Worm (Caenorhabditis elegans): ENCODE results near the gene srj-44.

Gene srj-44

ce11 chrV:2826815-2827214 lies 18.9 kb downstream of the srj-44 start, which contains the start of gene T03D3.5:
T03D3.5 (minus strand) TSS chrV:2826835.
- TF ChIP-seq tab-1 (GFP tag; IDR thresholded peaks at IDR 0.05): no peak
- no peak for TF ChIP-seq ztf-29 (GFP tag; IDR thresholded peaks at IDR 0.05)
- TF ChIP-seq T22C8.4 (GFP tag; IDR thresholded peaks at IDR 0.05): no peak
- no peak for TF ChIP-seq ztf-23 (GFP tag; IDR thresholded peaks at IDR 0.05)
- no peak for TF ChIP-seq flt-1 (GFP tag; IDR thresholded peaks at IDR 0.05)
- TF ChIP-seq klf-2 (GFP tag; conservative IDR thresholded peaks at IDR 0.05): no peak

ce11 chrV:2825978-2826377 lies 19.7 kb downstream of the srj-44 start:
- TF ChIP-seq ztf-29 (GFP tag; IDR thresholded peaks at IDR 0.05) (0 out of 2 replicates have a peak, but pooled peaks have one; percentile 16), med-1 (GFP tag; optimal IDR thresholded peaks at IDR 0.05; ENCODE audit: insufficient read depth) (no peak)

- TF ChIP-seq ztf-29 (GFP tag; IDR thresholded peaks at IDR 0.05): no peak
- no peak for TF ChIP-seq med-1 (GFP tag; optimal IDR thresholded peaks at IDR 0.05; ENCODE audit: insufficient read depth)
- TF ChIP-seq T22C8.4 (GFP tag; IDR thresholded peaks at IDR 0.05): no peak
- TF ChIP-seq flt-1 (GFP tag; IDR thresholded peaks at IDR 0.05): no peak
- no peak for TF ChIP-seq ztf-23 (GFP tag; IDR thresholded peaks at IDR 0.05)
- no peak for TF ChIP-seq cog-1 (tag; optimal IDR thresholded peaks at IDR 0.05)
- TF ChIP-seq ref-1 (GFP tag; conservative IDR thresholded peaks at IDR 0.05): no peak
- no peak for TF ChIP-seq klf-2 (GFP tag; conservative IDR thresholded peaks at IDR 0.05)
- no peak for TF ChIP-seq tab-1 (GFP tag; IDR thresholded peaks at IDR 0.05)
Measured at ce11 chrV:2821618-2822272, 23.9 kb downstream of the srj-44 start, which contains the start of gene srh-36. srh-36 (minus strand) TSS chrV:2821668.

- TF ChIP-seq flt-1 (GFP tag; IDR thresholded peaks at IDR 0.05) (no peak), ztf-29 (GFP tag; IDR thresholded peaks at IDR 0.05) (no peak), T22C8.4 (GFP tag; IDR thresholded peaks at IDR 0.05) (no peak), ztf-23 (GFP tag; IDR thresholded peaks at IDR 0.05) (no peak), klf-2 (GFP tag; conservative IDR thresholded peaks at IDR 0.05) (no peak), tab-1 (GFP tag; IDR thresholded peaks at IDR 0.05) (no peak), cog-1 (tag; optimal IDR thresholded peaks at IDR 0.05) (no peak), med-1 (GFP tag; optimal IDR thresholded peaks at IDR 0.05; ENCODE audit: insufficient read depth) (no peak), ref-1 (GFP tag; conservative IDR thresholded peaks at IDR 0.05) (no peak)
Measured at ce11 chrV:2818117-2818516, 27.6 kb downstream of the srj-44 start, which contains the start of gene srt-34. srt-34 (minus strand) TSS chrV:2818217.

DNA sequence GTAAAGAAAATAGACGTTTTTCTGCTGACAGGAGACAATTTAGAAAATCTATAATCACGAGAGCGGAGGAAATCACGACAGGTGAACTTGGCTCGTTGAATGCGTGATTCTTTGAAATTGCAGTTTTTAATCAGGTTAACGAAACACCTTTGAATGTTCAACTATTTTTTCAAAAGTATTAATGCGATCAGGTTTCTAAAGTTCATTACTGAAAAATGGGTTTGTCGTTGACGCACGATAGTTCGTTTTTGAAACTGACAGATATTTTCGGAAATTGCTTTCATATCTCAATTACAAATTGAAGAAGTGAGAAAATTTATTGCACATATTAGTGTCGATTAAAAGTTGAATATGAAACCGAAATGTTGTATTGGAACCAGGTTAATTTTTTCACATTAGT lies 29.7 kb downstream of the srj-44 start, which contains the start of gene F54E2.5:
Gene F54E2.5 (minus strand): TSS at position 101 of the 400 bp plus-strand sequence.
- no peak for TF ChIP-seq flt-1 (GFP tag; IDR thresholded peaks at IDR 0.05)

DNA sequence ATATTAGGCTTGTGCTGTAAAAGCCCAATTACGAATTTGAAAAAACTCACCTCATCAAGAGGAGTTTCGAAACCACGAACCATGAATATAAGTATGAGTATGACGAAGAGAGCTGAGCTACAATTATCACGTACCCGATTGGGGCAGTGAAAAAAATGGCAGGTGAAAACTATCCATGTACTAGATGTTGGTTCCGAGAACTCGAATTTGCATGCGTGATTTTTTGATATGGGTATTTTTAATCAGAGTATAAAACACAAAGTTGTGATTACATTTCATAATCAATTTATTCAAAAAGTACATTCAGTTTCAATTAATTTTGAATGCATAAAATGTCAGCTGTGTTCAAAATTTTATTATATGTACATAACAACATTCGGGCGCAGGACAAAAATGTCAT lies 31.8 kb downstream of the srj-44 start, which contains the start of gene F54E2.9:
Gene F54E2.9 (minus strand): TSS at position 132 of the 400 bp plus-strand sequence.
- no peak for TF ChIP-seq ztf-29 (GFP tag; IDR thresholded peaks at IDR 0.05)
- no peak for TF ChIP-seq tab-1 (GFP tag; IDR thresholded peaks at IDR 0.05)
- no peak for TF ChIP-seq klf-2 (GFP tag; conservative IDR thresholded peaks at IDR 0.05)
- no peak for TF ChIP-seq flt-1 (GFP tag; IDR thresholded peaks at IDR 0.05)
- no peak for TF ChIP-seq T22C8.4 (GFP tag; IDR thresholded peaks at IDR 0.05)
- TF ChIP-seq cog-1 (tag; optimal IDR thresholded peaks at IDR 0.05): no peak
- no peak for TF ChIP-seq ztf-23 (GFP tag; IDR thresholded peaks at IDR 0.05)

- TF ChIP-seq T22C8.4 (GFP tag; IDR thresholded peaks at IDR 0.05) (no peak), flt-1 (GFP tag; IDR thresholded peaks at IDR 0.05) (no peak), klf-2 (GFP tag; conservative IDR thresholded peaks at IDR 0.05) (no peak), tab-1 (GFP tag; IDR thresholded peaks at IDR 0.05) (no peak)
Measured at ce11 chrV:2810164-2810563, 35.5 kb downstream of the srj-44 start, which contains the start of gene F54E2.1. F54E2.1 (plus strand) TSS chrV:2810398.

ce11 chrV:2809443-2809842 lies 36.2 kb downstream of the srj-44 start:
- TF ChIP-seq T22C8.4 (GFP tag; IDR thresholded peaks at IDR 0.05) (no peak), flt-1 (GFP tag; IDR thresholded peaks at IDR 0.05) (no peak), ztf-29 (GFP tag; IDR thresholded peaks at IDR 0.05) (no peak), tab-1 (GFP tag; IDR thresholded peaks at IDR 0.05) (no peak), med-1 (GFP tag; optimal IDR thresholded peaks at IDR 0.05; ENCODE audit: insufficient read depth) (no peak), klf-2 (GFP tag; conservative IDR thresholded peaks at IDR 0.05) (no peak), ztf-23 (GFP tag; IDR thresholded peaks at IDR 0.05) (no peak), cog-1 (tag; optimal IDR thresholded peaks at IDR 0.05) (no peak), ref-1 (GFP tag; conservative IDR thresholded peaks at IDR 0.05) (no peak)

- no peak for TF ChIP-seq klf-2 (GFP tag; conservative IDR thresholded peaks at IDR 0.05)
- TF ChIP-seq med-1 (GFP tag; optimal IDR thresholded peaks at IDR 0.05; ENCODE audit: insufficient read depth): no peak
- no peak for TF ChIP-seq ztf-23 (GFP tag; IDR thresholded peaks at IDR 0.05)
- TF ChIP-seq ztf-29 (GFP tag; IDR thresholded peaks at IDR 0.05): no peak
- TF ChIP-seq flt-1 (GFP tag; IDR thresholded peaks at IDR 0.05): no peak
- no peak for TF ChIP-seq T22C8.4 (GFP tag; IDR thresholded peaks at IDR 0.05)
- TF ChIP-seq ref-1 (GFP tag; conservative IDR thresholded peaks at IDR 0.05): no peak
- no peak for TF ChIP-seq tab-1 (GFP tag; IDR thresholded peaks at IDR 0.05)
- TF ChIP-seq cog-1 (tag; optimal IDR thresholded peaks at IDR 0.05): no peak
Measured at ce11 chrV:2807760-2808159, 37.9 kb downstream of the srj-44 start, which contains the start of gene ketn-1. ketn-1 (minus strand) TSS chrV:2807860.

DNA sequence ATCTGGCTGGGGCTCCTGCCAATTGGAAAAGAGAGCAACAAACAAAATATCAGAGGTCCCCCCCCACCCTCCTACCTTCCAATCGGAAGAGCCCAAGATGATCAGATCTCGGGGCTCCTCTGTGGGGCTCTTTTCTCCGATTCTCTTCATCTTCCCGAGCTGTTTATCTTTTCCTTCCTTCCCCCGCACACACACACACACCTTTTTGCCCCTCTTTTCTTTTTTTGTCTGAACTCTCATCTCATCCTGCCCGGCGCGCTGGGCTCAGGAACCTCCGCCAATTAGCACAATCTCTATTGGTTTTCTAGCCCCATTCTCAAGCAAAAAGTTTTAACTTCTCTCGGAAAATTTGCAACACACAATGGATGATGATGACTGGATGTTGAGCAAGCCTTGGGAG lies 42.4 kb downstream of the srj-44 start:
- no peak for TF ChIP-seq cog-1 (tag; optimal IDR thresholded peaks at IDR 0.05)
- no peak for TF ChIP-seq klf-2 (GFP tag; conservative IDR thresholded peaks at IDR 0.05)
- TF ChIP-seq T22C8.4 (GFP tag; IDR thresholded peaks at IDR 0.05): no peak
- no peak for TF ChIP-seq med-1 (GFP tag; optimal IDR thresholded peaks at IDR 0.05; ENCODE audit: insufficient read depth)
- no peak for TF ChIP-seq tab-1 (GFP tag; IDR thresholded peaks at IDR 0.05)
- no peak for TF ChIP-seq ztf-29 (GFP tag; IDR thresholded peaks at IDR 0.05)
- no peak for TF ChIP-seq ztf-23 (GFP tag; IDR thresholded peaks at IDR 0.05)
- no peak for TF ChIP-seq ref-1 (GFP tag; conservative IDR thresholded peaks at IDR 0.05)
- TF ChIP-seq flt-1 (GFP tag; IDR thresholded peaks at IDR 0.05): no peak

All from whole organism, midembryonic.